Worm (Caenorhabditis elegans) whole organism, young adult: ENCODE measurements around the gene gst-27.

Source experiments
- B0035.1 ChIP-seq: sonication (generic microtip); optimal IDR thresholded peaks from 2 replicates; lab custom pipeline; 2016; ENCODE audit warnings: missing genetic modification characterization, mild to moderate bottlenecking, missing compliant biosample characterization, missing genotype, missing genetic modification reagents
- C06A6.2 ChIP-seq: fragments of 200-800 bp; sonication (Bioruptor generic); conservative IDR thresholded peaks from 2 replicates; pipeline ENCODE4 v1.3.6; 2022; ENCODE audit warnings: missing genetic modification characterization, missing compliant biosample characterization
- C17E4.6 ChIP-seq: fragments of 200-800 bp; sonication (Bioruptor generic); IDR thresholded peaks from 2 replicates; pipeline ENCODE4 v1.3.6; 2022; ENCODE audit warnings: missing genetic modification reagents, missing genetic modification characterization, missing compliant biosample characterization
- F10E7.11 ChIP-seq: sonication (generic microtip); optimal IDR thresholded peaks from 2 replicates; lab custom pipeline; 2017; ENCODE audit warnings: mild to moderate bottlenecking, missing genetic modification characterization, moderate library complexity, missing compliant biosample characterization
- F22D6.2 ChIP-seq: sonication (generic microtip); optimal IDR thresholded peaks from 2 replicates; lab custom pipeline; 2016; ENCODE audit warnings: mild to moderate bottlenecking, missing genetic modification characterization, missing compliant biosample characterization
- F39B2.1 ChIP-seq: fragments of 200-800 bp; sonication (Bioruptor generic); IDR thresholded peaks from 2 replicates; pipeline ENCODE4 v1.3.6; 2022; ENCODE audit warnings: missing genetic modification reagents, missing genetic modification characterization, missing compliant biosample characterization
- F49E8.2 ChIP-seq: sonication (generic microtip); optimal IDR thresholded peaks from 3 replicates; lab custom pipeline; 2017; ENCODE audit warnings: missing genetic modification characterization, mild to moderate bottlenecking, missing compliant biosample characterization, antibody characterized with exemption, moderate library complexity; ENCODE audit not compliant: insufficient read depth
- ZK185.1 ChIP-seq: sonication (generic microtip); optimal IDR thresholded peaks from 2 replicates; lab custom pipeline; 2016; ENCODE audit warnings: mild to moderate bottlenecking, missing genetic modification characterization, missing compliant biosample characterization; ENCODE audit not compliant: poor library complexity, severe bottlenecking
- aptf-2 ChIP-seq: fragments of 200-800 bp; sonication (Bioruptor generic); conservative IDR thresholded peaks from 2 replicates; pipeline ENCODE4 v1.3.6; 2022; ENCODE audit warnings: missing genetic modification reagents, missing genetic modification characterization, missing compliant biosample characterization
- atf-7 ChIP-seq: sonication (generic microtip); optimal IDR thresholded peaks from 2 replicates; lab custom pipeline; 2017; ENCODE audit warnings: mild to moderate bottlenecking, missing genetic modification characterization, missing compliant biosample characterization
- bed-1 ChIP-seq: fragments of 200-800 bp; sonication (Bioruptor generic); IDR thresholded peaks from 2 replicates; pipeline ENCODE4 v1.3.6; 2022; ENCODE audit warnings: missing genetic modification reagents, missing genetic modification characterization, missing compliant biosample characterization
- cebp-1 ChIP-seq, 2 experiments: fragments of 200-800 bp in 1 of 2; sonication (Bioruptor generic) in 1 of 2; sonication (generic microtip) in 1 of 2; IDR thresholded peaks in 1 of 2; optimal IDR thresholded peaks in 1 of 2; 2 replicates each; pipeline versions ENCODE4 v1.3.6 to Lab custom; 2017 to 2022; ENCODE audit warnings: missing compliant biosample characterization in 2 of 2, missing genetic modification characterization in 2 of 2, mild to moderate bottlenecking in 1 of 2, missing genetic modification reagents in 1 of 2, moderate library complexity in 1 of 2
- cebp-2 ChIP-seq: fragments of 200-800 bp; sonication (Bioruptor generic); IDR thresholded peaks from 2 replicates; pipeline ENCODE4 v1.3.6; 2022; ENCODE audit warnings: missing genetic modification characterization, missing compliant biosample characterization
- dox-1 ChIP-seq: fragments of 200-800 bp; sonication (Bioruptor generic); IDR thresholded peaks from 2 replicates; pipeline ENCODE4 v1.3.6; 2022; ENCODE audit warnings: missing genetic modification reagents, missing genetic modification characterization, missing compliant biosample characterization
- dpff-1 ChIP-seq: sonication (generic microtip); optimal IDR thresholded peaks from 2 replicates; lab custom pipeline; 2017; ENCODE audit warnings: mild to moderate bottlenecking, missing genetic modification characterization, missing compliant biosample characterization
- egl-18 ChIP-seq: fragments of 200-800 bp; sonication (Bioruptor generic); IDR thresholded peaks from 2 replicates; pipeline ENCODE4 v1.3.6; 2022; ENCODE audit warnings: missing genetic modification reagents, missing genetic modification characterization, missing compliant biosample characterization
- egrh-3 ChIP-seq: fragments of 200-800 bp; sonication (Bioruptor generic); IDR thresholded peaks from 2 replicates; pipeline ENCODE4 v1.3.6; 2022; ENCODE audit warnings: missing genetic modification reagents, missing genetic modification characterization, missing compliant biosample characterization
- fkh-3 ChIP-seq: sonication (generic microtip); optimal IDR thresholded peaks from 2 replicates; lab custom pipeline; 2016; ENCODE audit warnings: mild to moderate bottlenecking, missing genetic modification characterization, missing compliant biosample characterization
- gei-17 ChIP-seq: fragments of 200-800 bp; sonication (Bioruptor generic); optimal IDR thresholded peaks from 2 replicates; lab custom pipeline; 2018; ENCODE audit warnings: mild to moderate bottlenecking, missing genetic modification characterization, missing compliant biosample characterization
- him-1 ChIP-seq: sonication (generic microtip); optimal IDR thresholded peaks from 2 replicates; lab custom pipeline; 2016; ENCODE audit warnings: missing genotype, missing genetic modification reagents, missing genetic modification characterization, missing compliant biosample characterization
- hrde-1 ChIP-seq: sonication (generic microtip); optimal IDR thresholded peaks from 2 replicates; lab custom pipeline; 2016; ENCODE audit warnings: missing genetic modification characterization, mild to moderate bottlenecking, missing compliant biosample characterization, moderate library complexity, missing genotype, missing genetic modification reagents, borderline replicate concordance
- hsf-1 ChIP-seq: fragments of 200-800 bp; sonication (Bioruptor generic); IDR thresholded peaks from 2 replicates; pipeline ENCODE4 v1.3.6; 2022; ENCODE audit warnings: missing genetic modification reagents, missing genetic modification characterization, missing compliant biosample characterization
- let-526 ChIP-seq: fragments of 200-800 bp; sonication (Bioruptor generic); IDR thresholded peaks from 2 replicates; pipeline ENCODE4 v1.3.6; 2022; ENCODE audit warnings: missing genetic modification reagents, missing genetic modification characterization, missing compliant biosample characterization
- lsl-1 ChIP-seq: fragments of 200-800 bp; sonication (Bioruptor generic); optimal IDR thresholded peaks from 2 replicates; lab custom pipeline; 2018; ENCODE audit warnings: mild to moderate bottlenecking, missing genetic modification characterization, moderate library complexity, missing compliant biosample characterization
- nhr-80 ChIP-seq: sonication (generic microtip); optimal IDR thresholded peaks from 2 replicates; lab custom pipeline; 2016; ENCODE audit warnings: missing genetic modification characterization, missing compliant biosample characterization
- rcor-1 ChIP-seq: fragments of 200-800 bp; sonication (Bioruptor generic); IDR thresholded peaks from 2 replicates; pipeline ENCODE4 v1.3.6; 2022; ENCODE audit warnings: missing genetic modification reagents, missing genetic modification characterization, missing compliant biosample characterization
- rec-8 ChIP-seq, 2 experiments: sonication (generic microtip); optimal IDR thresholded peaks; 2 replicates each; lab custom pipeline; 2016; ENCODE audit warnings: mild to moderate bottlenecking in 2 of 2, missing genetic modification characterization in 2 of 2, missing genetic modification reagents in 2 of 2, missing genotype in 2 of 2, missing biosample characterization in 1 of 2, missing compliant biosample characterization in 1 of 2, moderate library complexity in 1 of 2
- snpc-4 ChIP-seq, 5 experiments: fragments of 150-350 bp in 1 of 5; sonication (generic microtip) in 4 of 5; optimal IDR thresholded peaks; 2 replicates each; lab custom pipeline; 2014 to 2018; ENCODE audit warnings: missing genetic modification characterization in 5 of 5, missing biosample characterization in 3 of 5, antibody characterized with exemption in 2 of 5, mild to moderate bottlenecking in 2 of 5, missing compliant biosample characterization in 2 of 5, missing genotype in 2 of 5, moderate library complexity in 2 of 5, missing genetic modification reagents in 1 of 5
- sptf-2 ChIP-seq: fragments of 200-800 bp; sonication (Bioruptor generic); optimal IDR thresholded peaks from 2 replicates; lab custom pipeline; 2018; ENCODE audit warnings: mild to moderate bottlenecking, missing genetic modification characterization, missing compliant biosample characterization
- zfh-2 ChIP-seq: fragments of 200-800 bp; sonication (Bioruptor generic); conservative IDR thresholded peaks from 2 replicates; pipeline ENCODE4 v1.3.6; 2022; ENCODE audit warnings: missing genetic modification reagents, missing genetic modification characterization, missing compliant biosample characterization
- ztf-25 ChIP-seq: fragments of 200-800 bp; sonication (Bioruptor generic); IDR thresholded peaks from 2 replicates; pipeline ENCODE4 v1.3.6; 2022; ENCODE audit warnings: missing genetic modification reagents, missing genetic modification characterization, missing compliant biosample characterization

The gst-27 gene

DNA sequence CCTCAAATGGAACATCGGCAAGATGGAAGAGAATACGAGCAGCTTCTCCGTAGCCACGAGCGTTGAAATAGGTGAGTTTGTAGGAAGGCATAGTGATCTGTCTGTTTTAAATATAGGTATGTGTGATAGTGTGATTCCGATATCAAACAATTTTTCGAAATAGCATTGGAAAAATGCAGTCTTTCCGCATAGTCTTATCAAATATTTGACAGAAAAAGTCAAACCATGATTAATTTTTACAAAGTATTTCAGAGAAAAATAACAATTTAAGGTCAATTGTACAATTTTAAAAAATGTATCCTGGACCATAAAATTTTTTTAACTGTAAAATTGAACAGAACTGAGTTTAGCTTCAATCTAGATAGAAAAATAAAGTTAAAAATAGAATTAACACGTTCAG is 1.1 kb downstream of the gst-27 start, which contains the start of gene gst-26:
gst-26 (minus strand) TSS at position 101 of the 400 bp plus-strand sequence.
- TF ChIP-seq hsf-1 (GFP tag; lab: Robert Waterston, UW) (no peak), let-526 (GFP tag; lab: Robert Waterston, UW) (no peak), nhr-80 (tag; lab: Kevin White, UChicago) (peak; percentile 39)
- TF ChIP-seq, all 124 proteins: peak for 1

DNA sequence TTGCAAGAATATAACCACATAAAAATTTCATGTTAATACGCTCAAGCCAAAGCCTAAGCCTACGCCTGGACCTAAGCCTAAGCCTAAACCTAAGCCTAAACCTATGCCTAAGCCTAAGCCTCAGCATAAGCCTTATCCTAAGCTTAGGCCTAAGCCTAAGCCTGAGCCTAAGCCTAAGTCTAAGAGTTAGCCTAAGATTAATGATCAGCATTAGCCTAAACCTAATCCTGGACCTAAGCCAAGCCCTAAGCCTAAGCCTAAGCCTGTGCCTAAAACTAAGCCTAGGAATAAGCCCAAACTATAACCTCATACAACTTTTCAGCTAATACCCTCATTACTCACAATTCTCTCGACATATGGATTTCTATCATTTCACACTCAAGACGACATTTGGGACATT is 7.2 kb downstream of the gst-27 start:
- TF ChIP-seq zfh-2 (GFP tag; lab: Robert Waterston, UW) (no peak), him-1 (no peak), F49E8.2 (tag; lab: Kevin White, UChicago) (no peak), gei-17 (GFP tag; lab: Kevin White, UChicago) (no peak), egrh-3 (GFP tag; lab: Robert Waterston, UW) (no peak), atf-7 (tag; lab: Kevin White, UChicago) (no peak), C17E4.6 (GFP tag; lab: Robert Waterston, UW) (no peak), dpff-1 (tag; lab: Kevin White, UChicago) (no peak)

DNA sequence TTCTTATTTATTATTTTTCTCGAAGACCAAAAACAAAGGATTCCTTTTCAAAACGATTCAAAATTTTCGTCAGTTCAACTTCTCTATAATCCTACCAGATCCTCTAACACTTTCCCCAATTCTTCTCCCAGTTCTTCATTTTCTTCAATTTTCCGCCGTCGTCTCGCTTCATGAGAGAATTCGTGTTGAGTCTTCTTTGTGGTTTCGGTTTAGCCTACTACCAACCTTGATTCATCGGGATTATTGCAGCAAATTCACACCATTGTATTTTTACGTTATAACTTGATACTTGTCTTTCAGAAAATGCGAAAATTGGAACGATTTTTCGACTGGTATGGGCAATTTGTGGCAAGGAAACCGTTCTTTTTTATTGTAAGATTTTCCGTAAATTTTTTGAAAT is 7.7 kb downstream of the gst-27 start, which contains the start of gene ptr-20:
ptr-20 (plus strand) TSS at position 301 of the 400 bp plus-strand sequence.
- no peak for TF ChIP-seq bed-1
- TF ChIP-seq, all 124 proteins: peak for 0

DNA sequence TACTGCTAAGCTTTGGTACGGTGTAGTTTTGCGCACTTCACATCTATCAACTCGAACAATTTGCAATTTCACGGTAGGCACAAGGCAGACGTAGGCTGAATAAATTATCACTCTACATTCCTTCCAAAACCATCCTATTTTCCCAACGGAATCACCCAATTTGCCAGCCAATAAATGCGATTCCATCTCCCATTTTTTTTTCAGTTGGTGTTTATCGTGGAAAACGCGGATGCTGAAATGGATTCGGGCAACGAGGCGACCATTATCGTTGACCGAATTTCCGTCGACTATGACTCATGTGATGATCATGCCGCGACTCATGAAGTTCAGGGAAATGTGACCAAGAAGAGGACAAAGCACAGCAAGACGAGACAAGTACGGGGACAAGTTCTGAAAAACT is 17.1 kb downstream of the gst-27 start:
- TF ChIP-seq egl-18 (no peak), C06A6.2 (no peak), ztf-25 (GFP tag; lab: Robert Waterston, UW) (no peak), rec-8 (tag; optimal IDR thresholded peaks at IDR 0.05; lab: Kevin White, UChicago) (no peak), F22D6.2 (tag; lab: Kevin White, UChicago) (no peak), rcor-1 (GFP tag; lab: Robert Waterston, UW) (no peak), fkh-3 (tag; lab: Kevin White, UChicago) (no peak), B0035.1 (tag; lab: Kevin White, UChicago) (no peak), ZK185.1 (tag; lab: Kevin White, UChicago) (no peak), snpc-4 (GFP tag; optimal IDR thresholded peaks at IDR 0.05; lab: Kevin White, UChicago) (no peak), snpc-4 (tag; optimal IDR thresholded peaks at IDR 0.05; lab: Kevin White, UChicago) (no peak), F39B2.1 (GFP tag; lab: Robert Waterston, UW) (no peak), hrde-1 (no peak), aptf-2 (GFP tag; lab: Robert Waterston, UW) (no peak), dox-1 (GFP tag; lab: Robert Waterston, UW) (no peak), sptf-2 (GFP tag; lab: Kevin White, UChicago) (no peak), lsl-1 (GFP tag; lab: Kevin White, UChicago) (no peak), zfh-2 (GFP tag; lab: Robert Waterston, UW) (no peak), cebp-1 (GFP tag; IDR thresholded peaks at IDR 0.05; lab: Robert Waterston, UW) (no peak), cebp-1 (tag; optimal IDR thresholded peaks at IDR 0.05; lab: Kevin White, UChicago) (no peak)

DNA sequence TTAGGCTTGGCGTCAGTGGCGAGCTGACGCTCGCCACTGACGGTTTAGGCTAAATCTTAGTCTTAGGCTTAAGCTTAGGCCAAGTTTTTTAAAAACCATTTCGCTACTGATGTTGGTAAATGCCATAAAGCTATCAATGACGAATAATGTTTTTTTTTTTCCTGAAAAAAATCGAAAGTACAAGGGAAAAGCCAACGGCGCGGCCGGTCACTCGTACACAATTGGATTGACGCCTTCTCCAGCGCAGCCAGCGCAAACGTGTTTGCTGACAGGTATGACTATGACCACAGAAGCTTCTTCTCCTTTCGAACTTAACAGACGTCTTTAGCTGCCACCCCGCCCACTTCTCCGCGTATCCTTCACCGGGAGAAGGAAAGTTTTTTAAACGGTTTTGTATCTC is 19.9 kb downstream of the gst-27 start, which contains the start of gene Y53F4B.27:
Y53F4B.27 (plus strand) TSS at position 301 of the 400 bp plus-strand sequence.
- TF ChIP-seq cebp-2 (GFP tag; lab: Robert Waterston, UW) (0 out of 2 replicates have a peak, but pooled peaks have one; percentile 11), F10E7.11 (tag; lab: Kevin White, UChicago) (no peak)
- TF ChIP-seq, all 124 proteins: peak for 1
